Worm (Caenorhabditis elegans) whole organism, L3 larva: ENCODE data around the gene Y42A5A.5.

Experiments used
- ZK546.5 ChIP-seq: sonication (generic microtip); optimal IDR thresholded peaks from 2 replicates; lab custom pipeline; 2017; ENCODE audit warnings: missing biosample characterization, missing genetic modification characterization
- aly-2 ChIP-seq: fragments of 150-350 bp; optimal IDR thresholded peaks from 2 replicates; lab custom pipeline; 2014; ENCODE audit warnings: missing biosample characterization, missing genetic modification characterization
- ama-1 ChIP-seq: fragments of 150-350 bp; optimal IDR thresholded peaks from 2 replicates; lab custom pipeline; 2018
- ceh-28 ChIP-seq: fragments of 150-350 bp; optimal IDR thresholded peaks from 2 replicates; lab custom pipeline; 2014; ENCODE audit warnings: missing biosample characterization, missing genetic modification reagents, missing genetic modification characterization
- ceh-82 ChIP-seq: fragments of 150-350 bp; optimal IDR thresholded peaks from 2 replicates; lab custom pipeline; 2014; ENCODE audit warnings: missing biosample characterization, missing genetic modification characterization
- ceh-9 ChIP-seq: sonication (generic microtip); optimal IDR thresholded peaks from 2 replicates; lab custom pipeline; 2018; ENCODE audit warnings: missing biosample characterization, missing genetic modification characterization
- daf-12 ChIP-seq: fragments of 150-350 bp; optimal IDR thresholded peaks from 2 replicates; lab custom pipeline; 2014; ENCODE audit warnings: missing biosample characterization, missing genetic modification reagents, missing genetic modification characterization
- egl-5 ChIP-seq: fragments of 150-350 bp; optimal IDR thresholded peaks from 2 replicates; lab custom pipeline; 2017; ENCODE audit warnings: missing biosample characterization, missing genetic modification reagents, missing genetic modification characterization, inconsistent platforms
- elt-1 ChIP-seq: fragments of 150-350 bp; optimal IDR thresholded peaks from 2 replicates; lab custom pipeline; 2014; ENCODE audit warnings: missing biosample characterization, missing genetic modification characterization
- elt-2 ChIP-seq: sonication (generic microtip); optimal IDR thresholded peaks from 2 replicates; lab custom pipeline; 2016; ENCODE audit warnings: missing genetic modification reagents, mild to moderate bottlenecking, missing genetic modification characterization, missing compliant biosample characterization
- elt-3 ChIP-seq, 3 experiments: fragments of 150-350 bp in 1 of 3; sonication (generic microtip) in 2 of 3; optimal IDR thresholded peaks; 2 replicates in 2 of 3; 4 replicates in 1 of 3; lab custom pipeline; 2014 to 2017; ENCODE audit warnings: missing biosample characterization in 3 of 3, missing genetic modification characterization in 3 of 3
- fkh-10 ChIP-seq: sonication (generic microtip); optimal IDR thresholded peaks from 2 replicates; lab custom pipeline; 2017; ENCODE audit warnings: missing biosample characterization, missing genetic modification reagents, missing genetic modification characterization
- fkh-2 ChIP-seq: fragments of 150-350 bp; optimal IDR thresholded peaks from 2 replicates; lab custom pipeline; 2014; ENCODE audit warnings: missing biosample characterization, missing genetic modification reagents, missing genetic modification characterization
- fos-1 ChIP-seq: fragments of 150-350 bp; optimal IDR thresholded peaks from 2 replicates; lab custom pipeline; 2014; ENCODE audit warnings: missing biosample characterization, missing genetic modification characterization
- hmg-11 ChIP-seq: sonication (generic microtip); optimal IDR thresholded peaks from 2 replicates; lab custom pipeline; 2016; ENCODE audit warnings: missing genetic modification characterization, missing compliant biosample characterization
- jun-1 ChIP-seq: fragments of 150-350 bp; optimal IDR thresholded peaks from 2 replicates; lab custom pipeline; 2014; ENCODE audit warnings: missing biosample characterization, missing genetic modification reagents, missing genetic modification characterization
- lin-15B ChIP-seq: fragments of 150-350 bp; optimal IDR thresholded peaks from 2 replicates; lab custom pipeline; 2014; ENCODE audit warnings: missing biosample characterization, missing genetic modification characterization
- lin-39 ChIP-seq: fragments of 150-350 bp; optimal IDR thresholded peaks from 2 replicates; lab custom pipeline; 2018; ENCODE audit warnings: missing biosample characterization, missing genetic modification reagents, missing genetic modification characterization
- mdl-1 ChIP-seq: fragments of 150-350 bp; optimal IDR thresholded peaks from 2 replicates; lab custom pipeline; 2014; ENCODE audit warnings: missing biosample characterization, missing genetic modification characterization
- mml-1 ChIP-seq: fragments of 150-350 bp; sonication (generic microtip); optimal IDR thresholded peaks from 3 replicates; lab custom pipeline; 2014; ENCODE audit warnings: missing biosample characterization, missing genetic modification characterization
- nfya-1 ChIP-seq: sonication (generic microtip); optimal IDR thresholded peaks from 2 replicates; lab custom pipeline; 2017; ENCODE audit warnings: missing genetic modification characterization, mild to moderate bottlenecking, missing compliant biosample characterization, antibody characterized with exemption, moderate library complexity; ENCODE audit not compliant: insufficient read depth
- nhr-11 ChIP-seq: fragments of 150-350 bp; optimal IDR thresholded peaks from 2 replicates; lab custom pipeline; 2014; ENCODE audit warnings: missing biosample characterization, missing genetic modification characterization
- nhr-12 ChIP-seq: fragments of 150-350 bp; optimal IDR thresholded peaks from 2 replicates; lab custom pipeline; 2014; ENCODE audit warnings: missing biosample characterization, missing genetic modification characterization
- nhr-23 ChIP-seq: fragments of 150-350 bp; optimal IDR thresholded peaks from 2 replicates; lab custom pipeline; 2014; ENCODE audit warnings: missing biosample characterization, missing genetic modification reagents, missing genetic modification characterization
- nhr-237 ChIP-seq: fragments of 150-350 bp; optimal IDR thresholded peaks from 2 replicates; lab custom pipeline; 2014; ENCODE audit warnings: missing biosample characterization, missing genetic modification characterization
- nhr-25 ChIP-seq: sonication (generic microtip); optimal IDR thresholded peaks from 2 replicates; lab custom pipeline; 2017; ENCODE audit warnings: missing biosample characterization, missing genetic modification characterization
- nhr-28 ChIP-seq: fragments of 150-350 bp; optimal IDR thresholded peaks from 2 replicates; lab custom pipeline; 2014; ENCODE audit warnings: missing biosample characterization, missing genetic modification characterization
- nhr-43 ChIP-seq: sonication (generic microtip); optimal IDR thresholded peaks from 2 replicates; lab custom pipeline; 2016; ENCODE audit warnings: mild to moderate bottlenecking, missing genetic modification characterization, missing compliant biosample characterization; ENCODE audit not compliant: poor library complexity, severe bottlenecking
- nhr-67 ChIP-seq: fragments of 150-350 bp; optimal IDR thresholded peaks from 2 replicates; lab custom pipeline; 2014; ENCODE audit warnings: missing biosample characterization, missing genetic modification characterization
- nhr-76 ChIP-seq: fragments of 150-350 bp; sonication (generic microtip); optimal IDR thresholded peaks from 5 replicates; lab custom pipeline; 2014; ENCODE audit warnings: missing biosample characterization, missing genetic modification characterization
- nhr-77 ChIP-seq: fragments of 150-350 bp; optimal IDR thresholded peaks from 2 replicates; lab custom pipeline; 2014; ENCODE audit warnings: missing biosample characterization, missing genetic modification characterization
- pha-4 ChIP-seq: fragments of 150-350 bp; optimal IDR thresholded peaks from 2 replicates; lab custom pipeline; 2014; ENCODE audit warnings: missing biosample characterization, missing genetic modification reagents, missing genetic modification characterization
- pqm-1 ChIP-seq: fragments of 150-350 bp; optimal IDR thresholded peaks from 2 replicates; lab custom pipeline; 2017; ENCODE audit warnings: missing biosample characterization, missing genetic modification characterization, inconsistent platforms
- sea-2 ChIP-seq: fragments of 150-350 bp; sonication (generic microtip); optimal IDR thresholded peaks from 4 replicates; lab custom pipeline; 2014; ENCODE audit warnings: missing biosample characterization, missing genetic modification reagents, missing genetic modification characterization
- skn-1 ChIP-seq: fragments of 150-350 bp; optimal IDR thresholded peaks from 2 replicates; lab custom pipeline; 2014; ENCODE audit warnings: missing biosample characterization, missing genetic modification characterization
- snpc-4 ChIP-seq: fragments of 150-350 bp; optimal IDR thresholded peaks from 2 replicates; lab custom pipeline; 2014; ENCODE audit warnings: missing biosample characterization, missing genetic modification characterization
- tbx-2 ChIP-seq: sonication (generic microtip); optimal IDR thresholded peaks from 2 replicates; lab custom pipeline; 2016; ENCODE audit warnings: mild to moderate bottlenecking, missing genetic modification characterization, missing compliant biosample characterization
- unc-62 ChIP-seq: fragments of 150-350 bp; sonication (generic microtip); optimal IDR thresholded peaks from 4 replicates; lab custom pipeline; 2014; ENCODE audit warnings: missing biosample characterization, missing genetic modification reagents, missing genetic modification characterization
- zag-1 ChIP-seq: fragments of 150-350 bp; optimal IDR thresholded peaks from 2 replicates; lab custom pipeline; 2014; ENCODE audit warnings: missing biosample characterization, missing genetic modification characterization
- ztf-11 ChIP-seq: fragments of 150-350 bp; optimal IDR thresholded peaks from 2 replicates; lab custom pipeline; 2014; ENCODE audit warnings: missing biosample characterization, missing genetic modification characterization

The Y42A5A.5 gene

DNA sequence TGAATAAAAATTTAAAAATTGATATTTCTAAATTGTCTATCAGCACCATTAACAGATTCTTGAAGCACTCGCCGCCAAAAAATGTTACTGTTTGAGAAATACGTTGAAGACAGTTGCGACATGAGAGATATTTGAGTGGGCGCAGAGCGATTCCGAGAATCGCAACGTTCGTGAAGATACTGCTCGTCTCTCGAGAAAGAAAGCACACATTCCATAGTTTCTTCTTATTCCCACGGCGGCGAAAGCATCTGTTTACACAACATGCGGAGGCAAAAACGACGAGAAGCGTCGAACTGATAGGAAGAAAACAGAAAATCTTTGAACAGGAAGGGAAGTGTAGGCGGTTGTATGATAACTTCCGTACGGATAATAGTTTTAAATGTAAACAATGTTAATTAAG lies 27.1 kb downstream of the Y42A5A.5 start:
- TF ChIP-seq mdl-1 (tag; lab: Kevin White, UChicago) (no peak), lin-39 (tag; lab: Kevin White, UChicago) (no peak), hmg-11 (tag; lab: Kevin White, UChicago) (no peak), ama-1 (lab: Kevin White, UChicago) (peak; percentile 75), nhr-28 (tag; lab: Kevin White, UChicago) (no peak), nhr-76 (no peak), elt-1 (tag; lab: Kevin White, UChicago) (no peak), lin-15B (tag; lab: Kevin White, UChicago) (peak; percentile 7), fkh-10 (no peak), ceh-9 (tag; lab: Kevin White, UChicago) (no peak), fkh-2 (tag; lab: Kevin White, UChicago) (no peak), nhr-11 (peak; percentile 90), egl-5 (no peak), nfya-1 (tag; lab: Kevin White, UChicago) (peak; percentile 12), sea-2 (GFP tag; lab: Kevin White, UChicago) (no peak), snpc-4 (tag; lab: Kevin White, UChicago) (no peak), tbx-2 (tag; lab: Kevin White, UChicago) (peak; percentile 17), nhr-25 (tag; lab: Kevin White, UChicago) (no peak), ztf-11 (no peak), fos-1 (tag; lab: Kevin White, UChicago) (no peak), pha-4 (tag; lab: Kevin White, UChicago) (peak; percentile 36), ceh-28 (tag; lab: Kevin White, UChicago) (peak; percentile 1)

DNA sequence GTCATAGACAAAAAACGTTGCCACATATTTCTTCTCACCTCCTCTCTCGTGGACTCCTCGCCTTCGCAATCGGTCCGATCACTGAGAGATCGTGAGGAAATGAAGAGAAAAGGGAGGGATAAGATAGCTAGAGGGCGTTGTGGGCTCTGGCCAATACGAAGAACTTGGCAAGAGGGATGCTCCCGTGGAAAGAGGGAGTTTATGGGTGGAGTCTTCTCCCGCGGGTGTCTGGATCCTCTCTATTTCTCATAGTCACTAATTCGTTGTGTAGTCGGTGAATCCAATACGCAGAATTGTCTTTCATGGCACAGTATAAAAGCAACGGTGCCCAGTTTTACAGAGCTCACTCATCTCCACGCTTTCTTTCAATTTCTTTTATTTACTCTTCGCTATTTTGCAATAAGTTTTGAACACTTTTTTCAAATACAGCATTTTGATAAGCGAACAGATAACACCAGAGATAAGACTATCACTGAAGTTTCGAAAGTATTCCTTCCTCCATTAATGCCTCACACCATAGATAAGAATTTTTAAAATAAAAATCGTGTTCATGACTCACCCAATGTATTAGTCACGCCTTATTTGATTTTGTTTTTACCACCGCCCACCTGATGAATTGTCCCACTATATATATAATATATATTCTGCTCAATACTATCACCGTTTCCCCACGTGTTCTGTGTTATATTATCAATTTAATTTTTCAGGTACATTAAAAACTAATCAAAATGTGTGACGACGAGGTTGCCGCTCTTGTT lies 29.0 kb downstream of the Y42A5A.5 start, which contains the start of gene act-1:
Gene act-1, plus strand, starts transcription at position 708 of the 758 bp plus-strand sequence.
- TF ChIP-seq pha-4 (tag; lab: Kevin White, UChicago) (peak; percentile 44), hmg-11 (tag; lab: Kevin White, UChicago) (peak; percentile 31), fos-1 (tag; lab: Kevin White, UChicago) (peak; percentile 32), jun-1 (tag; lab: Kevin White, UChicago) (peak; percentile 40), zag-1 (tag; lab: Kevin White, UChicago) (no peak), pqm-1 (tag; lab: Kevin White, UChicago) (peak; percentile 78), ama-1 (lab: Kevin White, UChicago) (peak; percentile 6), nhr-11 (peak; percentile 65), elt-2 (tag; lab: Kevin White, UChicago) (peak; percentile 89), unc-62 (GFP tag; lab: Kevin White, UChicago) (no peak), nfya-1 (tag; lab: Kevin White, UChicago) (peak; percentile 80)
- TF ChIP-seq, all 47 proteins: peak for 9

DNA sequence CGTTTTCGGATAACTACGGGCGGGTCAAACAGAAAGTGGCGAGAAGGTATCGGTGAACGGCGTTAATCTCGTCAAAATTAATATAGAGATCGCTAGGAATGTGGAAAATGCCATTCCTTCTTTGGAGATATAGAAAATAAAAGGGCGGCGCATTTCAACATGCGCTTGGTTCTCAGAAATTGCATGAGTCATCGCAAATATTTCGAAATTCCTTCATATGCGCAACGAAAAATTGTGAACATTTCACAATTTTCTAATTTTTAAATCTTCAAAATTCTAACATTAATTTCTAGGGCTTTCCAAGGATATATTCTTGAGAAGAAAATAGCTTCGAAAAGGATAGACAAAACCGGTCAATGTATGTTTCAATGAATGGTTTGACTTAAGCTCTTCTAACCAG lies 30.7 kb downstream of the Y42A5A.5 start:
- TF ChIP-seq nfya-1 (tag; lab: Kevin White, UChicago): no peak
- TF ChIP-seq pha-4 (tag; lab: Kevin White, UChicago): no peak
- no peak for TF ChIP-seq nhr-12 (tag; lab: Kevin White, UChicago)
- TF ChIP-seq nhr-76: no peak
- TF ChIP-seq ztf-11: no peak
- no peak for TF ChIP-seq nhr-67 (tag; lab: Kevin White, UChicago)
- TF ChIP-seq, all 47 proteins: peak for 0

DNA sequence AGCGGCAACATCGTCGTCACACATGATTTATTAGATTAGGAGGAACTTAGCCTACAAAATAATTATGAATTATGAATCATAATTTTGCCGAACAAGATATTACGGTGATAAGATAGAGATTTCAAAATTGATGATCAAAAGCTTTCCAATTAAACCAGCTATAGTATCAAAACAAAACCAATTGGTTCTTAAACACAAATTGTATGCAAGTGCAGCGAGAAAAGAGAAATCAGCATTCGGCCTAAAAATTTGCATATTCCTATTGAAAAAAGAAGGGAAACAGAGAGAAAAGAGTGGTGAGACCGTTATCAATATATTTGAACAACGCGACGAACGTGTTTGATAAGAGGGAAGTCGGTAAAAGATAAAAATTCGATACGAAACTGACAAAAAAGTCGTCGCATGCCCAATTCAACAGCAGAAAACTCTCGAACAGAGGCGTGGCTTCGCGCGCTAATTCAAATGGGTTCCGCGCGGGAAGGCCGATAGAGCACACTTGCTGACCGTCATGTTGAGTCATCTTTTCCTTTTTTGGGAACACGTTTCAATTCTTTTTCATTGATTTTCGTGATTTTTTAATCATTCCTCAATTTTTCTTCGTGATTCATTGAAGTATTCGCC lies 31.3 kb downstream of the Y42A5A.5 start, which contains the start of gene act-2:
Gene act-2, minus strand, starts transcription at position 51 of the 621 bp plus-strand sequence.
- TF ChIP-seq ZK546.5 (no peak), nhr-237 (tag; lab: Kevin White, UChicago) (no peak), nhr-67 (tag; lab: Kevin White, UChicago) (no peak), lin-39 (tag; lab: Kevin White, UChicago) (peak; percentile 74), fkh-2 (tag; lab: Kevin White, UChicago) (no peak), hmg-11 (tag; lab: Kevin White, UChicago) (peak; percentile 36), pqm-1 (tag; lab: Kevin White, UChicago) (no peak), unc-62 (GFP tag; lab: Kevin White, UChicago) (no peak), nhr-77 (tag; lab: Kevin White, UChicago) (no peak), mdl-1 (tag; lab: Kevin White, UChicago) (no peak), ceh-82 (tag; lab: Kevin White, UChicago) (no peak), ceh-9 (tag; lab: Kevin White, UChicago) (no peak), ztf-11 (no peak), nhr-23 (tag; lab: Kevin White, UChicago) (peak; percentile 78), nhr-43 (tag; lab: Kevin White, UChicago) (no peak), nhr-12 (tag; lab: Kevin White, UChicago) (no peak), sea-2 (GFP tag; lab: Kevin White, UChicago) (no peak), skn-1 (tag; lab: Kevin White, UChicago) (peak; percentile 23), nhr-25 (tag; lab: Kevin White, UChicago) (peak; percentile 95), pha-4 (tag; lab: Kevin White, UChicago) (peak; percentile 75), nhr-76 (no peak), mml-1 (tag; lab: Kevin White, UChicago) (no peak), nfya-1 (tag; lab: Kevin White, UChicago) (peak; percentile 88), daf-12 (tag; lab: Kevin White, UChicago) (no peak), nhr-11 (no peak), nhr-28 (tag; lab: Kevin White, UChicago) (no peak), snpc-4 (tag; lab: Kevin White, UChicago) (peak; percentile 73), elt-3 (tag; optimal IDR thresholded peaks at IDR 0.05; lab: Kevin White, UChicago) (peak in 1 of 3 experiments; percentile 32), elt-1 (tag; lab: Kevin White, UChicago) (peak; percentile 20), aly-2 (tag; lab: Kevin White, UChicago) (no peak)
